Fruit fly (Drosophila melanogaster): ENCODE measurements around the gene CG6244.

dm6 chr3L:15787406-15787805 lies 20.7 kb upstream of the CG6244 start:
- TF ChIP-seq Opbp (GFP tag; IDR thresholded peaks at IDR 0.05; ENCODE audit: partially characterized antibody) (no peak), psq (GFP tag; optimal IDR thresholded peaks at IDR 0.05) (no peak), hb (GFP tag; IDR thresholded peaks at IDR 0.05; ENCODE audit: partially characterized antibody) (no peak), Dll (GFP tag; IDR thresholded peaks at IDR 0.05; ENCODE audit: partially characterized antibody) (no peak)

Measured in whole organism, embryonic.